Worm (Caenorhabditis elegans) whole organism, young adult: ENCODE measurements around the gene cpr-2.

ENCODE experiments used
- T26A5.8 ChIP-seq: sonication (generic microtip); optimal IDR thresholded peaks from 2 replicates; lab custom pipeline; 2016; ENCODE audit warnings: missing genetic modification characterization, missing compliant biosample characterization
- lin-40 ChIP-seq: sonication (generic microtip); optimal IDR thresholded peaks from 2 replicates; lab custom pipeline; 2016; ENCODE audit warnings: missing genetic modification characterization, mild to moderate bottlenecking, missing compliant biosample characterization, missing genotype, missing genetic modification reagents
- mel-28 ChIP-seq: sonication (generic microtip); optimal IDR thresholded peaks from 2 replicates; lab custom pipeline; 2016; ENCODE audit warnings: borderline replicate concordance, mild to moderate bottlenecking, missing genetic modification characterization, missing compliant biosample characterization

ce11 chrV:16506650-16507049 lies 27.2 kb downstream of the cpr-2 start:
- TF ChIP-seq T26A5.8 (tag; lab: Kevin White, UChicago), result no peak
- TF ChIP-seq mel-28, result no peak
- TF ChIP-seq lin-40 (tag; lab: Kevin White, UChicago), result no peak
